Fruit fly (Drosophila melanogaster) S2 (cell line): ENCODE data around the gene Tat.

Source experiments
- CG8478 ChIP-seq: fragments of >200 bp; optimal IDR thresholded peaks from 2 replicates; lab custom pipeline; 2018
- CTCF ChIP-seq, 2 experiments: fragments of >200 bp; optimal IDR thresholded peaks; 2 replicates each; lab custom pipeline; 2018

The Tat gene

DNA sequence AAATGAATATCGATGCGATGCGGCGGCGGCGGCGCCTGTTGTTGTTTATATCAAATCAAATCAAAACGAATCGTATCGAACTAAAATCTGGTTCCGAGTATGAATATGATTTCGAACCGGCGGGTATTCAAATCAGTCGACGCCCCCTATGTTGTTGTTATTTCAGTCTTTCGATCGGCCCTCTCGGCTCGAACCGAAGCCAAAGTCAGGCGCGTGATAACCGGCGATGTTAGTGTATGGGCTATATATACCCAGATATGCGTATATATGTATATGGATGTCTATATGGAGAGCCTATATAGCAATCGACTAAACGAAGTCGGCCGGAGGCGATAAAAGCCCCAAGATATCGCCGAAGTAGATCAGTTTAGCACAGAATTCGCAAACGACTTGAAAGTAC is at the start of gene Tat, which contains the start of gene CG46317:
Gene Tat, plus strand, starts transcription at position 361 of the 400 bp plus-strand sequence.
Gene CG46317, plus strand, starts transcription at position 361 of the 400 bp plus-strand sequence.
- no peak for TF ChIP-seq CG8478 (lab: Kevin White, UChicago)
- TF ChIP-seq CTCF (optimal IDR thresholded peaks at IDR 0.05; lab: Kevin White, UChicago), result no peak

DNA sequence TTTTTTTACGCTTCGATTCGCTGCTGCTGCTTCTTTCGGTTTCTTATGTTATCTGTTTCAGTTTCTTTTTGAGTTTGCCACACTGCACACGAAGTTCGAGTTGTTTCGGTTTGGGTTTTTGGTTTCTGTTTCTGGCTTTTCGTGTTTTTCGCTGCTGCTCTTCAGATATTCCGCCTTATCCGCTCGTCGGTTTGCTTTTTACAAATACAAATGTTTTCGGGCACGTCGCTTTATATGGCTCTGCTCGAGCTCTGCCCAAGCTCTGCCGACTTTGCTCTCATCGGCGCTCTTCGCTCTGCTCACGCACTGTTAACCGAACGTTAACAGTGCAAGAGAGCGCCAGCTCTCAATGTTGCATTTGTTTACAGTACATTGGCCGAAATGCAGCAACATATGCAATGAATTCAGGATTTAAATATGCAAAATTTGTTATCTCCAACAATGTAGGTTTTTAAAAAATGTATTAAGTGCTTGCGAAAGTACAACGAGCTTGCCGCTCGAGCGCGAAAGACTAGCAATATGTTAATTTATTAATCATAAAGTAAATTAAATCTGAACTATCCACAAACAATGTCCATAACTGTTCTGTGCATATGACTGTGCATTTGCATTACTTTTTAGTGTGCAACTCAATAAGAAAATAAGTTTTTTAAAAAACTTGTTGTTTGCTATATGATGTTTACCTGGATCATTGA is 49.6 kb upstream of the Tat start:
- TF ChIP-seq CTCF (optimal IDR thresholded peaks at IDR 0.05; lab: Kevin White, UChicago) (no peak), CG8478 (lab: Kevin White, UChicago) (no peak)

DNA sequence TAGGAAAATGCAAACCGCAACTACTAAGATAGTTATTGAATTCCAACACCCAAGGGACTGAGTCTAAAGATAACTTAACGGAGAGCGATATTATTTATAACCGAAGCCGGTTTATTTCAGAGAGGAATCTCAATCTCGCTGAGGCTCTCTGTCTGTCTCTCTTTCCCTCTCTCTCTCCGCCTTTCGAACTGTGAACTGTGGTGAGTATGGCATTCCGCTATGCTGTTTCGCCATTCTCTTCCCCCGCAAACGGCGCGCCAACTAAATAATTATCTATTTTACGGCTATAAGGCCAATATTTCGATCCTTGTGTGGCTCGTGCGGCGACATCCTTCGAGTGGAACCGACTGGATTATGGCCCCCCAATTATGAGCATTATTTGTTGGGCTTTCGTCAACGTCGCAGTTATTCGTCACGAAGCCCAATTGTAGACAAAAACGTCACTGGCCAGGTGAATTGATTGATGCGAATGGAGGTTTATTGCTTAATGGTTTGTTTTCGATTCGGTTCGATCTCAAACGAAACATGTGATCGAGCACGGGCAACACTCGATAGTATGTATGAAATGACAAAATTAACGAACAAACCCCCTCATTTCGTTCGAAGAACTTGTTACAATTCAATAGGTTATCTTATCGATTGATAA is 48.8 kb upstream of the Tat start:
- TF ChIP-seq CTCF (optimal IDR thresholded peaks at IDR 0.05; lab: Kevin White, UChicago), result no peak
- no peak for TF ChIP-seq CG8478 (lab: Kevin White, UChicago)

DNA sequence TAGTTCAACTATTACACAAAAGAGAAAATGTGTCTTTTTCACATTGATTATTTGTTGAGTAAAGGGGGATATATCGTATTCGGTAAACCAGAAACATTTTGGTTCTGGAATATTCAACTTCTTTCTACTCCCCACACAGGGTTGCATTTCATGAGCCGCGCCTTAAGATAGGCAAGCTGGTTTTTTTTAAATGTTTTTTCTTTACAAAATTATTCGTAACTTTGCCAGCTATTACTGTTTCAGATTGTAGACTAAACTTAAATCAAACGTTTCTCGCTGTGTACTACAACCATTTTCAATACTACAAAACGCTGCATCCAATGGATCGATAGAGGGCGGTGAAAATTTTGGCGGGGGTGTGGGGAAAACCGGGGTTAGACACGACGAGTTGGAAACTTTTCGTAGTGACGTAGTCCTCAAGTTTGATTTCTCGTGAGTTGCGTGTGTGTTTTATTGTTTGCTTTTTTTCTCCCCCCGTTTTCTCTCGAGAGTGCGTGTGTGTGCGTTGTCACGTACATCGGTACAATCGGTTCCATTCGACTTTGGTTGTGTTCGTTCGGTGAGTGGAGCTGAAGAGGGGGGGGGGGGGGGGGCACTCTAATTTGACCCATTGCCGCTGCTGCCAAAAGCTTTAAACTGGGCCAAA is 47.4 kb upstream of the Tat start:
- TF ChIP-seq CTCF (optimal IDR thresholded peaks at IDR 0.05; lab: Kevin White, UChicago) (no peak), CG8478 (lab: Kevin White, UChicago) (no peak)

DNA sequence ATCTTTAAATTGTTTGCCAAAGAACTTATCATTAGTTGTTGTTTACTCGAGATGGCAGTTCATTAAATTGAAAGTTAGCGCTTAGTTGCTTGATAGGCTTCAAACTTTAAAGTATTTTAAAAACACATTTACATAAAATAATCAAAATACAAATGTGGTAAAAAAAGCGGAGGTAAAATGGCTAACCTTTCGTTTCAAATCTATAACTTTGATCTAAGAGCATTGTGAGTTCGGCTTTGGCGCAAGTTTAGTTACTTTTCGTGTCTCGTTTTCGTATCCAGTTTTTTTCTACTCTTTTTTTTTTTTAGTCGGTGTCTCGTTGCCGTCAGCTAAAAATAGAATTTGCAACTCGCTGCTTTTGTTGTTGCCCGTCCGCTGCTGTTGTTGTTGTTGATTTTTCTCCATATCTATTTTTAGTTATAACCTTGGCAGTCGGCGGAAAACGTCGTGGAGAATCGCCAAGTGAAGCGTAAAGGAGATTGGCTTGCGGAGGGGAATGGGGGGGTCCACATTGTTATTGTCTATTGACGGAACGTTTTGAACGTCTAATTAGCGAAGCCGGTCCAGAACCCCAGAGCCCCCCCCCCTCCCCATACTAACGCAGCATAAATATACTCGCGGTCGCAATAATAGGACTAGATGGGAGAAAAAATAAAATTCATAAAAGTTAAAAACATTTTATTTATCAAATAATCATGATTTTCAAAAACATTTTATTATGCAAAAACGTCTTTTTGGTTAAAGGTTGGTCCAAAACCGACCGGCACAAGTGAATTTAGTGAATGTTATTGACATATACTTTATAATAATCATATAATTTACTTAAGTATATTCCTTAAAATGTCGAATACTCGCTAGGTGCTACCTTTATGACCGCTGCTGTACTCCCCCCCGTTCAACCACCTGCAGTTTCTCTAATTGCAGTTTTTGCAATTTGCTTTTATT is 46.2 kb upstream of the Tat start:
- TF ChIP-seq CG8478 (lab: Kevin White, UChicago) (no peak), CTCF (optimal IDR thresholded peaks at IDR 0.05; lab: Kevin White, UChicago) (no peak)

DNA sequence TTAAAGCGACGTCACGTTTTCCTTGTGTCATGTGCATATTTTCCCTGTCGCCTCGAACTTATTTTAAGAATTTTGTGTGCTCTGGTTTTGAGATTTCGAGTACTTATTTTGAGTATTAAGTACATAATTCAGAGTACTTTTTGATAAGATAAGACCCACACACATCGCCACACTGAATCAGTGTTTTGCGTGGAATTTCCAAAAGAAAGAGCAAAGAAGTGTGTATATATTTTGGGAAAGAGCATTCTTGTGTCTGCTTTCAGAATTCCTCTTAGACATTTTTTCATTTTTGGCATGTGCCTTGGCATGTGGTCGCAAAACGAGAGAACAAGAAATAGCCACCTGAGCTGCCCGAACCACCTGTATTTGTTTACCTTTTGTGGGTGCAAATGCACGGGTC is 45.2 kb upstream of the Tat start:
- TF ChIP-seq CTCF (optimal IDR thresholded peaks at IDR 0.05; lab: Kevin White, UChicago) (no peak), CG8478 (lab: Kevin White, UChicago) (no peak)

DNA sequence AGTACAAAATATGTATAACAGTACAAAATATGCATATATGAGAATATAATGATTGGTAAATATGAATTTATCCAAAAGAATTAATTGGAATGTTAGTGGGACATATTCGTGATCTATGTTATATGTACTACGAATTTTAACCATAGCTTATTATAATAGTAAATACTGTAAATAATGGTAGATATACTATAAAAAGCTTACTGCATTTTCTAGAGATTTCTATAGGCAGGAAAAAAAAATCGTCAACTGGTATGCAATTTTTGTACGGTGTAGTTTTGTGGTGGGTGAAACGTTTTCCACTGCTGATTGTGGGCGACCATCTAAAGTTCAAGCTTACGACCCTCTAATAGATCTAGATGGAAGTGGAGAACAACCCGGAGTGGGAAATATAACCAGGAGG is 44.2 kb upstream of the Tat start:
- TF ChIP-seq CTCF (optimal IDR thresholded peaks at IDR 0.05; lab: Kevin White, UChicago), result no peak
- no peak for TF ChIP-seq CG8478 (lab: Kevin White, UChicago)

DNA sequence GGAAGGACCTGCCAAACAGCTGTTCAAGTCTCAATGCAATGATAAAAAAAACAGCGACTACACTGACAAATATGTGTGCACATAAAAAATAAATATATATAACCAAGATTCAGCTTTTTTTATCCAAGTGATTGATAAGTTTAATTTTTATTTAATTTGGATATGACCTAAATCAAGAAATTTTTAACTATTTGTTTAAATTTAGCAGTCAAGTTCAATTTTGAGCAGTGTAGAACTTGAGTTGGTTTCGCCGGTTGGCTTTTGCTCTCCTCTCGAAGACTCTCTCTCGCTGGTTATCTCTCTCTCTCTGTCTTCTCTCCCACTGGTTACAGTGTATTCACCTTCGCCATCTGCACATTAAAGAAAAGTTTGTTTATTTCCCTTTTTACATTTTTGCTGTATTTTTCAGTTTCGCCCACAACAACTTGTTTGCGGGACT is 43.0 kb upstream of the Tat start:
- TF ChIP-seq CG8478 (lab: Kevin White, UChicago) (no peak), CTCF (optimal IDR thresholded peaks at IDR 0.05; lab: Kevin White, UChicago) (no peak)

DNA sequence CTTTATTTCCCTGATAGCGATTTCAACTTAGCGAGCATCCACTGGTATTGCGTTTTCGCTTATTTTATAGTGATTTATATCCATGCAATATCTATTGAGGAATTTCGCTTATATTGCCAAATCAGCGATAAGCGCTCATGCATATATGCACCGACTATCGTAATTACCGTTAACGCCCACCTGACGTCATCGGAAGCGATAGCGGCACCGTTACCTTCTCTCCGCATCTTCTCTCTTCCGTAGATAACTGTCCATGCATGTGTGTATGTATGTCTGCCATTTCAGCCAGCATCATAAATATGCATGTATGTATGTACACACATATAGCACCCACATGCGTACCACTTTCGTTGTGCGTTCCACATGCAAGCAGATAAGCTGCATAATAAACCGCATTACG is 39.8 kb upstream of the Tat start:
- TF ChIP-seq CG8478 (lab: Kevin White, UChicago) (no peak), CTCF (optimal IDR thresholded peaks at IDR 0.05; lab: Kevin White, UChicago) (no peak)

DNA sequence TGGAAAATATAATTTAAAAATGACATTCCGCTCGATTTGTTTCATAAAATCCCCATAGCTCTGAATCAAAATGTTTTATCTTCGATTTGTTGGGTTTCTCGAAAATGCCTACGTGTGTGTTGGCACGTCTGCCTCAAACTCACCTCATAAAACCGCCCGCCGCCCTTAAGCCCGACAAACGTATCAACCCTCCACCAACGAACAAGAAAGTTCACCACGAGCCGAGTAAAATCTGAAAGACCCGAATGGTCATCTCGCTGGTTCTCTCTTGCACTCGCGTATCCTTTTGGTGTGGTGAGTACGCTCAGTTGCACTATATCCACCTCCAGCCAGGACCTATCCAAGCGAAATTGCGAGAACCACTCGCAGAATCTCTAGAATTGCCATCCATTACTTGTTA is 39.0 kb upstream of the Tat start:
- TF ChIP-seq CG8478 (lab: Kevin White, UChicago) (no peak), CTCF (optimal IDR thresholded peaks at IDR 0.05; lab: Kevin White, UChicago) (no peak)

DNA sequence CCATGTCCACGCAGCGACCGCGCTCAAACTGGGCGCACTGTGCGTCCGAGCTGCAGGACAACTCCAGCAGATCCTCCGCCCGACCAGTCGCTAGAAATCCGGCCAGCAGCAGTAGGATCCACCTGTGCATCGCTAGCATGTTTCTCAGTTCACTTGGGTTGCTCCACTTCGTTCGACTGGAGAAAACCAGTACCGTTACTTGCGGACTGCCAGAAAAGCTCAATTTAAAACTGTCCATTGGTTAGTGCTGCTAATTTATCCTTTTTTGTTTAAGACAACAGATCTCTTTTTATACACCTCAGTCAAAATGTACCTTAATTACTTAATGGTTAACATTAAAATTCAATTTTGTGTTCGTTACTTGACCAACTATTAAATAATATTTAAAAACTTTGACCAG is 35.4 kb upstream of the Tat start, which contains the start of gene CG11674:
Gene CG11674, minus strand, starts transcription at position 215 of the 400 bp plus-strand sequence.
- no peak for TF ChIP-seq CG8478 (lab: Kevin White, UChicago)
- no peak for TF ChIP-seq CTCF (optimal IDR thresholded peaks at IDR 0.05; lab: Kevin White, UChicago)

DNA sequence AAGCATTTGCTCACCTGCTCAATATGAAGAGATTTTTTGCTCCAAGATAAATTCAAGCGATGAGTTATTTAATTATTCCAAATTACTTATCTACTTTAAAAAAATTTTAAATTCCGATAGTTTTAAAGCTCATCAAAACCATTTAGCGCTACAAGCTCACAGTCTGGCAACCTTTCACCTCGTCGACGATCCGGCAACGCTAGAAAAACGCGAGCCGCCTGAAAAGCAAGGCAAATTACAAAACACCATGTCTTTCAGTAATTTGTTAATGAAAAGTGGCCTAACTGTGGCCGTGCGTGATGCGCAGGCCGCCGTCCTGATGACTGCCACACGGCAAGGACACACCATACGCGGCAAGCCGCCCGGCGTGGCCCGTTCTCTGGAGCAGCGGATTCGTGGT is 34.9 kb upstream of the Tat start, which contains the start of gene mRpL38:
Gene mRpL38, plus strand, starts transcription at position 197 of the 400 bp plus-strand sequence.
- TF ChIP-seq CG8478 (lab: Kevin White, UChicago) (no peak), CTCF (optimal IDR thresholded peaks at IDR 0.05; lab: Kevin White, UChicago) (no peak)

DNA sequence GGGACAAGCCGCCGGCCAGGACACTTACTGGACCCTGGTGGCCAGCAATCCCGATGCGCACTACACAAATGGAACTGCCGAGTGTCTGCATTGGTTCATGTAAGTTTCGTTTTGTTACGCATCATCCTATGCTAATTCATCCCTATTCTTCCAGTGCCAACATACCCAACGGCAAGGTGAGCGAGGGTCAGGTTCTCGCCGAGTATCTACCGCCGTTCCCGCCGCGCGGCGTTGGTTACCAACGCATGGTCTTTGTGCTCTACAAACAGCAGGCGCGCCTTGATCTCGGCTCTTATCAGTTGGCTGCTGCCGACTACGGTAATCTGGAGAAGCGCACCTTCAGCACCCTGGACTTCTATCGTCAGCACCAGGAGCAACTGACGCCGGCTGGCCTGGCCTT is 34.0 kb upstream of the Tat start:
- TF ChIP-seq CTCF (optimal IDR thresholded peaks at IDR 0.05; lab: Kevin White, UChicago), result no peak
- TF ChIP-seq CG8478 (lab: Kevin White, UChicago), result no peak

DNA sequence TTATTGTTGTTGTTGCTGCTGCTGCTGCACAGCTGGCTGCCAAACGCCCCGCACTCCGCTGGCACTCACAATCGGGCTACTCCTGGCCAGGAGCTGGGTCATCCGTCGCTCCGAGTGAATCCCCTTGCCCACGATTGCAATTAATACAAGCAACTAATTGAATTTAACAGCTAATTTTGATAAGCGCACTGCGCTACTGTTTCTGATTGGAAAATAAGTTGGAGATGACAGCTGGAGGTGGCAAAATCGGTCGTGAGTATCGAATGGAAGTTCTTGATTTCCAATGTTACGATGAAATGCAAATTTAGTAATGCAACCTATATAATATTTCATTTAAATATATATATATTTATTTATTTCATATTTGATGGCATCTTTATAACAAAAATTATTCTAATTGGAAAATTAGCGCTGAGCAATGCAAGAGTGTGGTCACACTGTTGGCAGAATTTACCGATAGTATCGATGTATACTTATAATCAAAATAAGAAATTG is 27.1 kb upstream of the Tat start, which contains the start of gene CG42271:
Gene CG42271, minus strand, starts transcription at position 224 of the 495 bp plus-strand sequence.
- no peak for TF ChIP-seq CTCF (optimal IDR thresholded peaks at IDR 0.05; lab: Kevin White, UChicago)
- TF ChIP-seq CG8478 (lab: Kevin White, UChicago), result no peak
